Worm (Caenorhabditis elegans) whole organism, young adult: ENCODE measurements around the gene srw-60.

Experiments
- B0035.1 ChIP-seq: sonication (generic microtip); optimal IDR thresholded peaks from 2 replicates; lab custom pipeline; 2016; ENCODE audit warnings: missing genetic modification characterization, mild to moderate bottlenecking, missing compliant biosample characterization, missing genotype, missing genetic modification reagents
- C17E4.6 ChIP-seq: fragments of 200-800 bp; sonication (Bioruptor generic); IDR thresholded peaks from 2 replicates; pipeline ENCODE4 v1.3.6; 2022; ENCODE audit warnings: missing genetic modification reagents, missing genetic modification characterization, missing compliant biosample characterization
- F10E7.11 ChIP-seq: sonication (generic microtip); optimal IDR thresholded peaks from 2 replicates; lab custom pipeline; 2017; ENCODE audit warnings: mild to moderate bottlenecking, missing genetic modification characterization, moderate library complexity, missing compliant biosample characterization
- F55B11.4 ChIP-seq: sonication (generic microtip); optimal IDR thresholded peaks from 2 replicates; lab custom pipeline; 2016; ENCODE audit warnings: missing compliant biosample characterization, missing genetic modification characterization, borderline replicate concordance; ENCODE audit not compliant: insufficient read depth
- T07F8.4 ChIP-seq: sonication (generic microtip); optimal IDR thresholded peaks from 2 replicates; lab custom pipeline; 2016; ENCODE audit warnings: mild to moderate bottlenecking, missing genetic modification characterization, moderate library complexity, missing compliant biosample characterization
- Y53G8AR.9 ChIP-seq: fragments of 200-800 bp; sonication (Bioruptor generic); conservative IDR thresholded peaks from 2 replicates; pipeline ENCODE4 v1.3.6; 2022; ENCODE audit warnings: missing genetic modification reagents, missing genetic modification characterization, missing compliant biosample characterization
- Y95B8A.8 ChIP-seq: fragments of 200-800 bp; sonication (Bioruptor generic); IDR thresholded peaks from 2 replicates; pipeline ENCODE4 v1.3.6; 2022; ENCODE audit warnings: missing genetic modification reagents, missing genetic modification characterization, missing compliant biosample characterization
- aptf-2 ChIP-seq: fragments of 200-800 bp; sonication (Bioruptor generic); conservative IDR thresholded peaks from 2 replicates; pipeline ENCODE4 v1.3.6; 2022; ENCODE audit warnings: missing genetic modification reagents, missing genetic modification characterization, missing compliant biosample characterization
- aptf-3 ChIP-seq: fragments of 200-800 bp; sonication (Bioruptor generic); IDR thresholded peaks from 2 replicates; pipeline ENCODE4 v1.3.6; 2022; ENCODE audit warnings: missing genetic modification characterization, missing compliant biosample characterization
- atf-7 ChIP-seq: sonication (generic microtip); optimal IDR thresholded peaks from 2 replicates; lab custom pipeline; 2017; ENCODE audit warnings: mild to moderate bottlenecking, missing genetic modification characterization, missing compliant biosample characterization
- athp-1 ChIP-seq: sonication (generic microtip); optimal IDR thresholded peaks from 2 replicates; lab custom pipeline; 2017; ENCODE audit warnings: mild to moderate bottlenecking, missing genetic modification characterization, missing compliant biosample characterization
- attf-3 ChIP-seq: fragments of 200-800 bp; sonication (Bioruptor generic); conservative IDR thresholded peaks from 2 replicates; pipeline ENCODE4 v1.3.6; 2022; ENCODE audit warnings: missing genetic modification reagents, missing genetic modification characterization, missing compliant biosample characterization
- die-1 ChIP-seq: sonication (generic microtip); optimal IDR thresholded peaks from 2 replicates; lab custom pipeline; 2016; ENCODE audit warnings: missing genotype, mild to moderate bottlenecking, missing genetic modification characterization, missing compliant biosample characterization
- efl-1 ChIP-seq: fragments of 150-350 bp; optimal IDR thresholded peaks from 2 replicates; lab custom pipeline; 2014; ENCODE audit warnings: missing biosample characterization, missing genetic modification reagents, missing genetic modification characterization
- egl-18 ChIP-seq: fragments of 200-800 bp; sonication (Bioruptor generic); IDR thresholded peaks from 2 replicates; pipeline ENCODE4 v1.3.6; 2022; ENCODE audit warnings: missing genetic modification reagents, missing genetic modification characterization, missing compliant biosample characterization
- ets-4 ChIP-seq: fragments of 200-800 bp; sonication (Bioruptor generic); optimal IDR thresholded peaks from 2 replicates; lab custom pipeline; 2018; ENCODE audit warnings: mild to moderate bottlenecking, missing genetic modification characterization, missing compliant biosample characterization
- gei-17 ChIP-seq: fragments of 200-800 bp; sonication (Bioruptor generic); optimal IDR thresholded peaks from 2 replicates; lab custom pipeline; 2018; ENCODE audit warnings: mild to moderate bottlenecking, missing genetic modification characterization, missing compliant biosample characterization
- hmg-1.2 ChIP-seq: fragments of 200-800 bp; sonication (Bioruptor generic); IDR thresholded peaks from 2 replicates; pipeline ENCODE4 v1.3.6; 2022; ENCODE audit warnings: missing genetic modification reagents, missing genetic modification characterization, missing compliant biosample characterization
- lag-1 ChIP-seq: fragments of 200-800 bp; sonication (Bioruptor generic); IDR thresholded peaks from 2 replicates; pipeline ENCODE4 v1.3.6; 2022; ENCODE audit warnings: missing genetic modification reagents, missing genetic modification characterization, missing compliant biosample characterization
- let-526 ChIP-seq: fragments of 200-800 bp; sonication (Bioruptor generic); IDR thresholded peaks from 2 replicates; pipeline ENCODE4 v1.3.6; 2022; ENCODE audit warnings: missing genetic modification reagents, missing genetic modification characterization, missing compliant biosample characterization
- let-607 ChIP-seq, 2 experiments: fragments of 200-800 bp in 1 of 2; sonication (Bioruptor generic) in 1 of 2; sonication (generic microtip) in 1 of 2; optimal IDR thresholded peaks; 2 replicates each; lab custom pipeline; 2016 to 2018; ENCODE audit warnings: mild to moderate bottlenecking in 2 of 2, missing compliant biosample characterization in 2 of 2, missing genetic modification characterization in 2 of 2, moderate library complexity in 2 of 2, missing genotype in 1 of 2
- lir-1 ChIP-seq: fragments of 200-800 bp; sonication (Bioruptor generic); conservative IDR thresholded peaks from 2 replicates; pipeline ENCODE4 v1.3.6; 2022; ENCODE audit warnings: missing genetic modification reagents, missing genetic modification characterization, missing compliant biosample characterization
- lsl-1 ChIP-seq: fragments of 200-800 bp; sonication (Bioruptor generic); optimal IDR thresholded peaks from 2 replicates; lab custom pipeline; 2018; ENCODE audit warnings: mild to moderate bottlenecking, missing genetic modification characterization, moderate library complexity, missing compliant biosample characterization
- rcor-1 ChIP-seq: fragments of 200-800 bp; sonication (Bioruptor generic); IDR thresholded peaks from 2 replicates; pipeline ENCODE4 v1.3.6; 2022; ENCODE audit warnings: missing genetic modification reagents, missing genetic modification characterization, missing compliant biosample characterization
- rec-8 ChIP-seq, 2 experiments: sonication (generic microtip); optimal IDR thresholded peaks; 2 replicates each; lab custom pipeline; 2016; ENCODE audit warnings: mild to moderate bottlenecking in 2 of 2, missing genetic modification characterization in 2 of 2, missing genetic modification reagents in 2 of 2, missing genotype in 2 of 2, missing biosample characterization in 1 of 2, missing compliant biosample characterization in 1 of 2, moderate library complexity in 1 of 2
- snpc-1.1 ChIP-seq: sonication (generic microtip); optimal IDR thresholded peaks from 2 replicates; lab custom pipeline; 2017; ENCODE audit warnings: missing genetic modification characterization, mild to moderate bottlenecking, missing compliant biosample characterization, antibody characterized with exemption, moderate library complexity, missing genotype, missing genetic modification reagents; ENCODE audit not compliant: insufficient read depth
- snpc-3.4 ChIP-seq: sonication (generic microtip); optimal IDR thresholded peaks from 2 replicates; lab custom pipeline; 2017; ENCODE audit warnings: missing genetic modification characterization, mild to moderate bottlenecking, missing compliant biosample characterization, antibody characterized with exemption, moderate library complexity, missing genotype, missing genetic modification reagents
- snpc-4 ChIP-seq, 5 experiments: fragments of 150-350 bp in 1 of 5; sonication (generic microtip) in 4 of 5; optimal IDR thresholded peaks; 2 replicates each; lab custom pipeline; 2014 to 2018; ENCODE audit warnings: missing genetic modification characterization in 5 of 5, missing biosample characterization in 3 of 5, antibody characterized with exemption in 2 of 5, mild to moderate bottlenecking in 2 of 5, missing compliant biosample characterization in 2 of 5, missing genotype in 2 of 5, moderate library complexity in 2 of 5, missing genetic modification reagents in 1 of 5
- somi-1 ChIP-seq: fragments of 200-800 bp; sonication (Bioruptor generic); optimal IDR thresholded peaks from 2 replicates; lab custom pipeline; 2018; ENCODE audit warnings: mild to moderate bottlenecking, missing genetic modification characterization, missing compliant biosample characterization
- tlf-1 ChIP-seq: fragments of 200-800 bp; sonication (Bioruptor generic); optimal IDR thresholded peaks from 2 replicates; lab custom pipeline; 2018; ENCODE audit warnings: mild to moderate bottlenecking, missing genetic modification characterization, missing compliant biosample characterization
- unc-130 ChIP-seq: sonication (generic microtip); optimal IDR thresholded peaks from 2 replicates; lab custom pipeline; 2016; ENCODE audit warnings: missing genetic modification reagents, missing genetic modification characterization, missing compliant biosample characterization
- xnd-1 ChIP-seq: sonication (generic microtip); optimal IDR thresholded peaks from 2 replicates; lab custom pipeline; 2016; ENCODE audit warnings: missing genotype, missing genetic modification reagents, missing genetic modification characterization, missing compliant biosample characterization
- zfh-2 ChIP-seq: fragments of 200-800 bp; sonication (Bioruptor generic); conservative IDR thresholded peaks from 2 replicates; pipeline ENCODE4 v1.3.6; 2022; ENCODE audit warnings: missing genetic modification reagents, missing genetic modification characterization, missing compliant biosample characterization
- ztf-25 ChIP-seq: fragments of 200-800 bp; sonication (Bioruptor generic); IDR thresholded peaks from 2 replicates; pipeline ENCODE4 v1.3.6; 2022; ENCODE audit warnings: missing genetic modification reagents, missing genetic modification characterization, missing compliant biosample characterization

The srw-60 gene

DNA sequence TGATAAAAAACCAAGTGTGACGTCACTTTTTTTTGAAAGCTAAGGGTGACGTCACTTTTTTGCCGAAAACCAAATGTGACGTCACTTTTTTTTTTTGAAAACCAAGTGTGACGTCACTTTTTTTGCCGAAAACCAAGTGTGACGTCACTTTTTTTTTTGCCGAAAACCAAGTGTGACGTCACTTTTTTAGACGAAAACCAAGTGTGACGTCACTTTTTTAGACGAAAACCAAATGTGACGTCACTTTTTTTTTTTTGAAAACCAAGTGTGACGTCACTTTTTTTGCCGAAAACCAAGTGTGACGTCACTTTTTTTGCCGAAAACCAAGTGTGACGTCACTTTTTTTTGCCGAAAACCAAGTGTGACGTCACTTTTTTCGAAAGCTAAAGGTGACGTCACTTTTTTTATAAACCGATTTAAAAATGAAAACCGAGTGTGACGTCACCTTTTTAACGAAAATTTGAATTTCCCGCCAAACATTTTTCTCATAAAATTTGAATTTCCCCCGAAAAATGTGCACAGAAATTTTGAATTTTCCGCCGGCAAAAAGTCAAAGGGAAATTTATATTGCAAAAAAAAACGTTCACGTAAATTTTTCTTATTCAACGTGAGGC, 39.5 kb downstream of the srw-60 start:
- TF ChIP-seq ztf-25, result no peak
- no peak for TF ChIP-seq tlf-1 (GFP tag; lab: Kevin White, UChicago)
- no peak for TF ChIP-seq ets-4 (GFP tag; lab: Kevin White, UChicago)
- TF ChIP-seq atf-7 (tag; lab: Kevin White, UChicago), result peak; percentile 94

DNA sequence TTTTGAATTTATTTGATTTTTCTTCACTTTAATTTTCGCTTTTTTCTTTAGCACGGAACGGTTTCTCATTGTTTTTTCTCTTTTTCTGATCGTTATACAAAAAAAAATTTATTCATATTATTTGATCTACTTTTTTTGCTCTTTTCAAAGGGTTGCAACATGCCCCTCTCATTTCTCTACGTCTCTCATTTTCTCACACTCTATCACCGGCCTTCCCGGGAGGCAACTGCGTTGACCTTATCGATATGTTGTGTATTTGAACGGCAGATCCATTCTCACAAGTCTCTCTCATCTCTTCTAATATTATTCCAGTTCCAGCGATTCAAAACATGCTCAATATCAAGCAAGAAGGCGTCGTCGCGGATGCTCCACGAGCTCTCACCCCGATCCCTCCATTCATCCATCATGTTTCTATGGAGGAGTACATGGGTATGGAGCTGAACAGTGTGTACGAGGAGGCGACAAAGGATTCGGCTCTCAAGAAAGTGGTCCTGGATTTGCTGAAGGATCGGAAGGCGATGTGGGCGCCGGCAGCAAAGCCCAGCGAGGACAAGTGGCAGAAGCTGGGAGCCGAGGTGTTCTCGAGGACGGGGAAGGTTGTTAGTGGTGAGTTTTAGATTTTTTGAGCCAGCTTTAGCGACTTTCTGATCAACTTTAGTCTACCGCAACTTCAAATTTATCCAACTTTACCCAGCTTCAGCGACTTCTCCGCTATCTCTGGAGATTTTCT, 42.3 kb downstream of the srw-60 start, which contains the start of gene lido-9:
lido-9 (plus strand) TSS at position 234 of the 730 bp plus-strand sequence.
- TF ChIP-seq hmg-1.2 (GFP tag; lab: Robert Waterston, UW), result peak; percentile 62
- TF ChIP-seq Y53G8AR.9 (GFP tag; lab: Robert Waterston, UW), result 0 out of 2 replicates have a peak, but pooled peaks have one; percentile 34
- TF ChIP-seq zfh-2 (GFP tag; lab: Robert Waterston, UW), result peak; percentile 71
- peak; percentile 95 for TF ChIP-seq aptf-2
- peak; percentile 34 for TF ChIP-seq efl-1 (GFP tag; lab: Kevin White, UChicago)
- 0 out of 2 replicates have a peak, but pooled peaks have one; percentile 21 for TF ChIP-seq aptf-3 (GFP tag; lab: Robert Waterston, UW)
- no peak for TF ChIP-seq attf-3 (GFP tag; lab: Robert Waterston, UW)
- no peak for TF ChIP-seq somi-1
- TF ChIP-seq B0035.1, result no peak

DNA sequence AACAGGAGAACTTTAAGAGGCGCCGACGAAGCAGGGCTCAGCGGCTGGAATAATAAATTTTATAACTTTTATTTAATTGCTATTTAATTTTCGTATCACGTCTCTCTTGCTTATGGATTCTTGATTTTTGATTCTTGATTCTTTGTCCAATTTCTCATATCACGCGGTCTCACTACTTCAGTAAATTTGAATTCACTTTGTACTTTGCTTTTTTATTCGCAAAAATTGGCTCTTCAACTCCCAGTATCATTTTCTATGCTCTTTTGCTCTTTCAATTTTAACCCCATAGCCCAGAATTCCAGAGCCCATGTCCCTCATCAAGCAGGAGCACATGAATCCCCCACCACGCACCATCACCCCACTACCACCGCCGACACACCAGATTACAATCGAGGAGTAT, 43.8 kb downstream of the srw-60 start, which contains the start of gene lido-10:
lido-10 (plus strand) TSS at position 301 of the 400 bp plus-strand sequence.
- TF ChIP-seq rcor-1 (GFP tag; lab: Robert Waterston, UW), result no peak
- no peak for TF ChIP-seq die-1 (tag; lab: Kevin White, UChicago)
- no peak for TF ChIP-seq gei-17
- no peak for TF ChIP-seq xnd-1
- TF ChIP-seq F10E7.11 (tag; lab: Kevin White, UChicago), result no peak
- no peak for TF ChIP-seq attf-3 (GFP tag; lab: Robert Waterston, UW)
- TF ChIP-seq snpc-1.1 (tag; lab: Kevin White, UChicago), result no peak
- no peak for TF ChIP-seq let-526 (GFP tag; lab: Robert Waterston, UW)
- no peak for TF ChIP-seq snpc-3.4 (tag; lab: Kevin White, UChicago)
- no peak for TF ChIP-seq egl-18 (GFP tag; lab: Robert Waterston, UW)
- TF ChIP-seq snpc-4 (GFP tag; optimal IDR thresholded peaks at IDR 0.05; lab: Kevin White, UChicago), result no peak
- TF ChIP-seq snpc-4 (tag; optimal IDR thresholded peaks at IDR 0.05; lab: Kevin White, UChicago), result no peak
- no peak for TF ChIP-seq C17E4.6 (GFP tag; lab: Robert Waterston, UW)
- TF ChIP-seq Y95B8A.8 (GFP tag; lab: Robert Waterston, UW), result no peak
- TF ChIP-seq lir-1, result no peak
- TF ChIP-seq unc-130 (GFP tag; lab: Kevin White, UChicago), result no peak

DNA sequence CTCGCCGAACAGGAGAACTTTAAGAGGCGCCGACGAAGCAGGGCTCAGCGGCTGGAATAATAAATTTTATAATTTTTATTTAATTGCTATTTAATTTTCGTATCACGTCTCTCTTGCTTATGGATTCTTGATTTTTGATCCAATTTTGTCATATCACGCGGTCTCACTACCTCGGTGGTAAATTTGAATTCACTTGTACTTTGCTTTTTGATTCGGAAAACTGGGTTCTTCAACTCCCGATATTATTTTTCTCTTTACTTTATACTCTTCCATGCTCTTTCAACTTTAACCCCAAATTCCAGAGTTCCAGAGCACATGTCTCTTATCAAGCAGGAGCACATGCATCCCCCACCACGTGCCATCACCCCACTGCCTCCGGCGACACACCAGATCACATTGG, 45.3 kb downstream of the srw-60 start, which contains the start of gene lido-11:
lido-11 (plus strand) TSS at position 301 of the 400 bp plus-strand sequence.
- no peak for TF ChIP-seq rec-8 (tag; optimal IDR thresholded peaks at IDR 0.05; lab: Kevin White, UChicago)
- TF ChIP-seq athp-1, result no peak
- no peak for TF ChIP-seq let-607 (tag; optimal IDR thresholded peaks at IDR 0.05; lab: Kevin White, UChicago)
- TF ChIP-seq F55B11.4 (tag; lab: Kevin White, UChicago), result no peak
- no peak for TF ChIP-seq T07F8.4
- TF ChIP-seq lsl-1 (GFP tag; lab: Kevin White, UChicago), result no peak
- no peak for TF ChIP-seq lag-1 (GFP tag; lab: Robert Waterston, UW)
